Worm (Caenorhabditis elegans): ENCODE results near the gene ZK355.2.

Gene ZK355.2

ce11 chrII:2894295-2894694 is 29.4 kb upstream of the ZK355.2 start, which contains the start of gene sqv-2:
sqv-2 (minus strand) TSS chrII:2894395.
- no peak for TF ChIP-seq pqm-1 (tag; optimal IDR thresholded peaks at IDR 0.05)
- no peak for TF ChIP-seq ama-1 (optimal IDR thresholded peaks at IDR 0.05)
- no peak for TF ChIP-seq skn-1 (tag; optimal IDR thresholded peaks at IDR 0.05)
- no peak for TF ChIP-seq jun-1 (tag; optimal IDR thresholded peaks at IDR 0.05)
- no peak for TF ChIP-seq nhr-23 (tag; optimal IDR thresholded peaks at IDR 0.05)
- TF ChIP-seq elt-1 (tag; optimal IDR thresholded peaks at IDR 0.05), result no peak
- no peak for TF ChIP-seq ceh-28 (tag; optimal IDR thresholded peaks at IDR 0.05)
- TF ChIP-seq unc-39 (tag; optimal IDR thresholded peaks at IDR 0.05), result no peak
- TF ChIP-seq ZK546.5 (tag; optimal IDR thresholded peaks at IDR 0.05), result no peak

DNA sequence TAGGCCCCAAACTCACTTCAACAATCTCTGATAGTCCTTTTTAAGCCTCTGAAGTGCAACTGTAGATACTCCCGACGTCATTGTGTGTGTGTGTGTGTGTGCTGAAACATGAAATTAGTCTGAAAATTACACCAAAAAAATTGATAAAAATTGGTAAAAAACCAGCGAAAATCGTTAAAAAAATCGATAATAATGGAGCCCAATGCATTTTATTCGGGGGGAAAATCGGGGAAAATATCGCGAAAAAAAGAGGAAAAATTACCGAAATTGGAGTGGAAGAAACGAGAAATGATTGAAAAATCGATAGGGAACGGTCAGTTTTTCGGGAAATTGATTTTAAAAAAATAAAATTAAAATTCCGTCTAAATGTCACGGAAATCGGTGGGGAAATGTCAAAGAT is 23.5 kb upstream of the ZK355.2 start, which contains the start of gene ubc-26:
TSS of gene ubc-26 (minus strand) at position 101 of the 400 bp plus-strand sequence.
- TF ChIP-seq pha-4 (tag; optimal IDR thresholded peaks at IDR 0.05) (no peak), fos-1 (tag; optimal IDR thresholded peaks at IDR 0.05) (no peak), egl-27 (tag; optimal IDR thresholded peaks at IDR 0.05) (no peak), elt-3 (tag; optimal IDR thresholded peaks at IDR 0.05) (no peak), sea-2 (GFP tag; optimal IDR thresholded peaks at IDR 0.05) (no peak), elt-2 (tag; optimal IDR thresholded peaks at IDR 0.05) (no peak), ceh-28 (tag; optimal IDR thresholded peaks at IDR 0.05) (no peak), nhr-43 (tag; optimal IDR thresholded peaks at IDR 0.05; ENCODE audit: poor library complexity, severe bottlenecking) (no peak), nfya-1 (tag; optimal IDR thresholded peaks at IDR 0.05; ENCODE audit: insufficient read depth) (no peak), snpc-4 (tag; optimal IDR thresholded peaks at IDR 0.05) (no peak)

- TF ChIP-seq ama-1 (optimal IDR thresholded peaks at IDR 0.05) (no peak), nhr-28 (tag; optimal IDR thresholded peaks at IDR 0.05) (no peak), ceh-28 (tag; optimal IDR thresholded peaks at IDR 0.05) (peak; percentile 92)
Observed at ce11 chrII:2901158-2901557, 22.6 kb upstream of the ZK355.2 start.

DNA sequence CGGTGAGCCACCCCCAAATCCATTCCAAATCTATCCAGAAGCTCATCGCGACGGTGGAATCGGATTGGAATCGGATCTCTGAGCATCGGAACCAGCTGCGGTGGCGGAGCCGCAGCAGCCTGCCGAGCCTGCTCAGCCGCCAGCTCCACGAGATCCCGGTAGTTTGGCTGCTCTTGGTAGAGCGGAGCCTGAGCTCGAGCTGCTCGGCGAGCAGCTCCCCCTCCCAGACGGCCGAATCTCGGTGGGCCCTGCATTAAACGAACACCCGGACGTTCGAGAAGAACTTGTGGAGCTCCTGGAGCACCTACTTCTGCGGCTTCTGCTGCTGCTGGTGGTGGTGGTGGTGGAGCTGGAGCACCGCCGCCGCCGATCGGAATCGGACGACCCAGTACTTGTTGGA is 20.0 kb upstream of the ZK355.2 start:
- TF ChIP-seq sea-2 (GFP tag; optimal IDR thresholded peaks at IDR 0.05) (no peak), ztf-11 (tag; optimal IDR thresholded peaks at IDR 0.05) (no peak), nhr-237 (tag; optimal IDR thresholded peaks at IDR 0.05) (no peak), ceh-9 (tag; optimal IDR thresholded peaks at IDR 0.05) (no peak)

- TF ChIP-seq nhr-11 (tag; optimal IDR thresholded peaks at IDR 0.05), result no peak
- no peak for TF ChIP-seq pqm-1 (tag; optimal IDR thresholded peaks at IDR 0.05)
- no peak for TF ChIP-seq elt-2 (tag; optimal IDR thresholded peaks at IDR 0.05)
- no peak for TF ChIP-seq nfya-1 (tag; optimal IDR thresholded peaks at IDR 0.05; ENCODE audit: insufficient read depth)
- no peak for TF ChIP-seq R02D3.7 (tag; optimal IDR thresholded peaks at IDR 0.05)
- TF ChIP-seq lin-39 (tag; optimal IDR thresholded peaks at IDR 0.05), result no peak
- no peak for TF ChIP-seq mdl-1 (tag; optimal IDR thresholded peaks at IDR 0.05)
- TF ChIP-seq nhr-43 (tag; optimal IDR thresholded peaks at IDR 0.05; ENCODE audit: poor library complexity, severe bottlenecking), result no peak
- TF ChIP-seq lsy-12 (tag; optimal IDR thresholded peaks at IDR 0.05), result no peak
- no peak for TF ChIP-seq nhr-237 (tag; optimal IDR thresholded peaks at IDR 0.05)
Observed at ce11 chrII:2913505-2913904, 10.2 kb upstream of the ZK355.2 start, which contains the start of gene ubc-15. ubc-15 (minus strand) TSS chrII:2913605.

DNA sequence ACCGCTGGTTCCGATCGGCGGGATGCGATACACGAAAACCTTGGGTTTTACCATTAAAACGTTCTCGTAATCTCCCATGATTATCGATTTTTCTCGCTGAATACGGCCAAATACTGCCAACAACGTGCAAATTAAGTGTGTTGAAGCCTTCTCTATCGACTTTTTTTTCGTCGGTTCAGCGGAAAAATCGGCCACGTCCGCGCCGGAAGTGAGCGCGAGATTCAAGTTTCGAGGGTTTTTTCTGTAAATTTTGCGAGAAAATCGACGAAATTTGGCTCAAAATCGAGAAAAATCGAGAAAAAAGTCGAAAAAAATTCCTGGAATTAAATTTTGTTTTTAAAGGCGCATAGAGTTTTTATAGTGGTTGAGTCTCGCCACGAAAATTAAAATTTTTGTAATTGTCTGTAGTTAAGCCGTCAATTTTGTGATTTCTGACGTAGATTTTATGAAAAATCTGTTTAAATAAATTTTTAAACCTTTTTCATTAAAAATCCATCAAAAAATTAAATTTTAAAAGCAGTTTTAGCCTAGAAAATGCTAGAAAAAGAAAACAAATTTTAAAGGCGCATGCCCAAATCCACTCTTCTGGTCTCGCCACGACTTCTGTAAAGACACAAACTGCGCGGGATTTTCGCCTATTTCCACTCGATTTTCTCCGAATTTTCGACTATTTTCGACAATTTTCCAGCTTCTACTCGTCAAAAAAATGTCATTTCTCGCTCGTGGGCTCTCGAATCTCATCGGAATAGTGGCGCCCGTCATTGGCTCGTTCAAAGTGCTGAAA is 4.5 kb upstream of the ZK355.2 start, which contains the start of the genes ncap-1 and Y110A2AR.1:
TSS of gene ncap-1 (minus strand) at position 241 of the 784 bp plus-strand sequence.
TSS of gene Y110A2AR.1 (plus strand) at position 637 of the 784 bp plus-strand sequence.
- TF ChIP-seq nfya-1 (tag; optimal IDR thresholded peaks at IDR 0.05; ENCODE audit: insufficient read depth) (peak; percentile 24), lin-15B (tag; optimal IDR thresholded peaks at IDR 0.05) (peak; percentile 10), pha-4 (tag; optimal IDR thresholded peaks at IDR 0.05) (peak; percentile 9), tbx-2 (tag; optimal IDR thresholded peaks at IDR 0.05) (no peak), sea-2 (GFP tag; optimal IDR thresholded peaks at IDR 0.05) (no peak)

Data from whole organism, L3 larva.